Worm (Caenorhabditis elegans) whole organism, L4 larva: ENCODE results near the gene tnt-3.

Source experiments
- D1046.2 ChIP-seq: fragments of 200-800 bp; sonication (Bioruptor generic); IDR thresholded peaks from 2 replicates; pipeline ENCODE4 v1.3.6; 2022; ENCODE audit warnings: missing genetic modification characterization, missing compliant biosample characterization
- F26F4.8 ChIP-seq: fragments of 200-800 bp; sonication (Bioruptor generic); conservative IDR thresholded peaks from 2 replicates; pipeline ENCODE4 v1.3.6; 2022; ENCODE audit warnings: missing genetic modification characterization, missing compliant biosample characterization
- F37D6.2 ChIP-seq: sonication (generic microtip); optimal IDR thresholded peaks from 2 replicates; lab custom pipeline; 2016; ENCODE audit warnings: mild to moderate bottlenecking, missing genetic modification characterization, missing compliant biosample characterization
- F44E2.7 ChIP-seq: fragments of 200-800 bp; sonication (Bioruptor generic); IDR thresholded peaks from 2 replicates; pipeline ENCODE4 v2.1.2; 2022; ENCODE audit warnings: missing genetic modification characterization, missing compliant biosample characterization
- F49E8.2 ChIP-seq: sonication (generic microtip); optimal IDR thresholded peaks from 2 replicates; lab custom pipeline; 2016; ENCODE audit warnings: missing compliant biosample characterization, mild to moderate bottlenecking, missing genetic modification characterization, borderline replicate concordance
- T20F7.1 ChIP-seq: fragments of 200-800 bp; sonication (Bioruptor generic); optimal IDR thresholded peaks from 2 replicates; lab custom pipeline; 2018; ENCODE audit warnings: mild to moderate bottlenecking, missing genetic modification characterization, missing compliant biosample characterization
- T26A8.4 ChIP-seq: fragments of 200-800 bp; sonication (Bioruptor generic); IDR thresholded peaks from 2 replicates; pipeline ENCODE4 v1.3.6; 2022; ENCODE audit warnings: missing genetic modification characterization, missing compliant biosample characterization
- Y75B8A.6 ChIP-seq: fragments of 200-800 bp; sonication (Bioruptor generic); IDR thresholded peaks from 2 replicates; pipeline ENCODE4 v1.3.6; 2022; ENCODE audit warnings: missing genetic modification reagents, missing genetic modification characterization, missing compliant biosample characterization
- ZK546.5 ChIP-seq, 2 experiments: sonication (generic microtip); optimal IDR thresholded peaks; 2 replicates each; lab custom pipeline; 2017; ENCODE audit warnings: missing biosample characterization in 2 of 2, missing genetic modification characterization in 2 of 2
- ceh-28 ChIP-seq: fragments of 150-350 bp; optimal IDR thresholded peaks from 2 replicates; lab custom pipeline; 2014; ENCODE audit warnings: missing biosample characterization, missing genetic modification reagents, missing genetic modification characterization
- ceh-62 ChIP-seq: sonication (generic microtip); optimal IDR thresholded peaks from 2 replicates; lab custom pipeline; 2017; ENCODE audit warnings: missing biosample characterization, missing genetic modification characterization
- cey-2 ChIP-seq: sonication (generic microtip); optimal IDR thresholded peaks from 3 replicates; lab custom pipeline; 2017; ENCODE audit warnings: missing genetic modification characterization, mild to moderate bottlenecking, missing compliant biosample characterization, antibody characterized with exemption, borderline replicate concordance; ENCODE audit not compliant: insufficient read depth
- ctbp-1 ChIP-seq: fragments of 200-800 bp; sonication (Bioruptor generic); IDR thresholded peaks from 2 replicates; pipeline ENCODE4 v1.3.6; 2022; ENCODE audit warnings: missing genetic modification reagents, missing genetic modification characterization, missing compliant biosample characterization
- daf-12 ChIP-seq: fragments of 150-350 bp; optimal IDR thresholded peaks from 2 replicates; lab custom pipeline; 2014; ENCODE audit warnings: missing biosample characterization, missing genetic modification reagents, missing genetic modification characterization
- daf-16 ChIP-seq, 3 experiments: sonication (generic microtip); optimal IDR thresholded peaks; 2 replicates each; lab custom pipeline; 2016 to 2017; ENCODE audit warnings: missing genetic modification characterization in 3 of 3, missing genetic modification reagents in 3 of 3, mild to moderate bottlenecking in 2 of 3, missing compliant biosample characterization in 2 of 3, missing biosample characterization in 1 of 3, moderate library complexity in 1 of 3
- daf-8 ChIP-seq: fragments of 200-800 bp; sonication (Bioruptor generic); IDR thresholded peaks from 2 replicates; pipeline ENCODE4 v1.3.6; 2022; ENCODE audit warnings: missing genetic modification characterization, missing compliant biosample characterization
- dmd-6 ChIP-seq: fragments of 200-800 bp; sonication (Bioruptor generic); IDR thresholded peaks from 2 replicates; pipeline ENCODE4 v1.3.6; 2022; ENCODE audit warnings: missing genetic modification reagents, missing genetic modification characterization, missing compliant biosample characterization
- dmd-8 ChIP-seq: fragments of 200-800 bp; sonication (Bioruptor generic); IDR thresholded peaks from 2 replicates; pipeline ENCODE4 v1.3.6; 2022; ENCODE audit warnings: missing genetic modification characterization, missing compliant biosample characterization
- duxl-1 ChIP-seq: sonication (generic microtip); optimal IDR thresholded peaks from 2 replicates; lab custom pipeline; 2016; ENCODE audit warnings: mild to moderate bottlenecking, missing genetic modification characterization, moderate library complexity, missing compliant biosample characterization; ENCODE audit not compliant: poor library complexity
- dve-1 ChIP-seq: sonication (generic microtip); optimal IDR thresholded peaks from 2 replicates; lab custom pipeline; 2017; ENCODE audit warnings: antibody characterized with exemption, mild to moderate bottlenecking, missing genetic modification characterization, missing compliant biosample characterization; ENCODE audit not compliant: insufficient read depth
- egl-43 ChIP-seq: fragments of 200-800 bp; sonication (Bioruptor generic); IDR thresholded peaks from 2 replicates; pipeline ENCODE4 v1.3.6; 2022; ENCODE audit warnings: missing genetic modification reagents, missing genetic modification characterization, missing compliant biosample characterization
- fkh-10 ChIP-seq: fragments of 150-350 bp; optimal IDR thresholded peaks from 2 replicates; lab custom pipeline; 2014; ENCODE audit warnings: missing biosample characterization, missing genetic modification reagents, missing genetic modification characterization
- hif-1 ChIP-seq, 2 experiments: sonication (generic microtip); optimal IDR thresholded peaks; 2 replicates each; lab custom pipeline; 2016 to 2017; ENCODE audit warnings: missing compliant biosample characterization in 2 of 2, missing genetic modification characterization in 2 of 2, missing genetic modification reagents in 2 of 2, missing genotype in 2 of 2, mild to moderate bottlenecking in 1 of 2
- hlh-30 ChIP-seq: sonication (generic microtip); optimal IDR thresholded peaks from 2 replicates; lab custom pipeline; 2017; ENCODE audit warnings: antibody characterized with exemption, mild to moderate bottlenecking, missing genetic modification characterization, missing compliant biosample characterization; ENCODE audit not compliant: insufficient read depth
- hmg-1.1 ChIP-seq: fragments of 200-800 bp; sonication (Bioruptor generic); IDR thresholded peaks from 2 replicates; pipeline ENCODE4 v1.3.6; 2022; ENCODE audit warnings: missing genetic modification reagents, missing genetic modification characterization, missing compliant biosample characterization
- lin-15B ChIP-seq: fragments of 150-350 bp; sonication (generic microtip); optimal IDR thresholded peaks from 3 replicates; lab custom pipeline; 2014; ENCODE audit warnings: missing biosample characterization, missing genetic modification characterization
- lin-39 ChIP-seq: fragments of 150-350 bp; optimal IDR thresholded peaks from 2 replicates; lab custom pipeline; 2014; ENCODE audit warnings: missing biosample characterization, missing genetic modification reagents, missing genetic modification characterization
- lir-3 ChIP-seq: sonication (generic microtip); optimal IDR thresholded peaks from 2 replicates; lab custom pipeline; 2016; ENCODE audit warnings: mild to moderate bottlenecking, missing genetic modification characterization, missing compliant biosample characterization
- mdt-29 ChIP-seq: fragments of 200-800 bp; sonication (Bioruptor generic); IDR thresholded peaks from 2 replicates; pipeline ENCODE4 v1.3.6; 2022; ENCODE audit warnings: missing genetic modification reagents, missing genetic modification characterization, missing compliant biosample characterization
- mes-2 ChIP-seq: sonication (generic microtip); optimal IDR thresholded peaks from 2 replicates; lab custom pipeline; 2016; ENCODE audit warnings: missing genotype, mild to moderate bottlenecking, missing genetic modification characterization, missing compliant biosample characterization; ENCODE audit not compliant: poor library complexity, severe bottlenecking
- mxl-2 ChIP-seq: fragments of 200-800 bp; sonication (Bioruptor generic); conservative IDR thresholded peaks from 2 replicates; pipeline ENCODE4 v1.3.6; 2022; ENCODE audit warnings: missing genetic modification reagents, missing genetic modification characterization, missing compliant biosample characterization
- nhr-25 ChIP-seq: sonication (generic microtip); optimal IDR thresholded peaks from 2 replicates; lab custom pipeline; 2017; ENCODE audit warnings: missing genetic modification characterization, mild to moderate bottlenecking, missing compliant biosample characterization, antibody characterized with exemption, moderate library complexity, borderline replicate concordance; ENCODE audit not compliant: insufficient read depth
- nhr-41 ChIP-seq: fragments of 200-800 bp; sonication (Bioruptor generic); IDR thresholded peaks from 2 replicates; pipeline ENCODE4 v1.3.6; 2022; ENCODE audit warnings: missing genetic modification reagents, missing genetic modification characterization, missing compliant biosample characterization
- nhr-48 ChIP-seq: sonication (generic microtip); optimal IDR thresholded peaks from 2 replicates; lab custom pipeline; 2016; ENCODE audit warnings: mild to moderate bottlenecking, missing genetic modification characterization, missing compliant biosample characterization
- nhr-76 ChIP-seq: fragments of 150-350 bp; optimal IDR thresholded peaks from 2 replicates; lab custom pipeline; 2014; ENCODE audit warnings: missing biosample characterization, missing genetic modification characterization
- pha-4 ChIP-seq, 2 experiments: fragments of 150-350 bp in 1 of 2; fragments of 200-800 bp in 1 of 2; sonication (Bioruptor generic) in 1 of 2; IDR thresholded peaks in 1 of 2; optimal IDR thresholded peaks in 1 of 2; 2 replicates each; pipeline versions ENCODE4 v1.3.6 to Lab custom; 2014 to 2022; ENCODE audit warnings: missing genetic modification characterization in 2 of 2, missing genetic modification reagents in 2 of 2, missing biosample characterization in 1 of 2, missing compliant biosample characterization in 1 of 2
- php-3 ChIP-seq: fragments of 200-800 bp; sonication (Bioruptor generic); IDR thresholded peaks from 2 replicates; pipeline ENCODE4 v1.3.6; 2022; ENCODE audit warnings: missing genetic modification reagents, missing genetic modification characterization, missing compliant biosample characterization
- rbr-2 ChIP-seq: sonication (generic microtip); optimal IDR thresholded peaks from 2 replicates; lab custom pipeline; 2016; ENCODE audit warnings: missing genotype, missing genetic modification characterization, missing compliant biosample characterization
- sdz-12 ChIP-seq: fragments of 200-800 bp; sonication (Bioruptor generic); optimal IDR thresholded peaks from 2 replicates; lab custom pipeline; 2018; ENCODE audit warnings: mild to moderate bottlenecking, missing genetic modification characterization, missing compliant biosample characterization
- set-16 ChIP-seq: fragments of 200-800 bp; sonication (Bioruptor generic); IDR thresholded peaks from 2 replicates; pipeline ENCODE4 v1.3.6; 2022; ENCODE audit warnings: missing genetic modification reagents, missing genetic modification characterization, missing compliant biosample characterization
- spr-3 ChIP-seq: fragments of 200-800 bp; sonication (Bioruptor generic); optimal IDR thresholded peaks from 2 replicates; lab custom pipeline; 2018; ENCODE audit warnings: mild to moderate bottlenecking, missing genetic modification characterization, missing compliant biosample characterization
- tra-1 ChIP-seq: fragments of 200-800 bp; sonication (Bioruptor generic); IDR thresholded peaks from 2 replicates; pipeline ENCODE4 v1.3.6; 2022; ENCODE audit warnings: missing genetic modification reagents, missing genetic modification characterization, missing compliant biosample characterization
- vab-7 ChIP-seq: fragments of 200-800 bp; sonication (Bioruptor generic); IDR thresholded peaks from 2 replicates; pipeline ENCODE4 v1.3.6; 2022; ENCODE audit warnings: missing genetic modification reagents, missing genetic modification characterization, missing compliant biosample characterization
- zfp-2 ChIP-seq: sonication (generic microtip); optimal IDR thresholded peaks from 2 replicates; lab custom pipeline; 2016; ENCODE audit warnings: mild to moderate bottlenecking, missing genetic modification characterization, missing compliant biosample characterization
- zfp-3 ChIP-seq: fragments of 200-800 bp; sonication (Bioruptor generic); conservative IDR thresholded peaks from 2 replicates; pipeline ENCODE4 v1.3.6; 2022; ENCODE audit warnings: missing genetic modification reagents, missing genetic modification characterization, missing compliant biosample characterization
- ztf-11 ChIP-seq: fragments of 150-350 bp; optimal IDR thresholded peaks from 2 replicates; lab custom pipeline; 2014; ENCODE audit warnings: missing biosample characterization, missing genetic modification characterization

The tnt-3 gene

ce11 chrX:7952226-7953062, 7.5 kb upstream of the tnt-3 start (continued):
- no peak for TF ChIP-seq ztf-11 (tag; lab: Kevin White, UChicago)
- TF ChIP-seq hlh-30 (tag; lab: Kevin White, UChicago) = peak; percentile 78
- TF ChIP-seq ZK546.5 (tag; optimal IDR thresholded peaks at IDR 0.05; lab: Kevin White, UChicago) = no peak
- TF ChIP-seq tra-1 = no peak; the same call in 1 of the 2 replicates
- TF ChIP-seq T26A8.4 (GFP tag; lab: Robert Waterston, UW) = 0 out of 2 replicates have a peak, but pooled peaks have one; percentile 40
- TF ChIP-seq F49E8.2 (tag; lab: Kevin White, UChicago) = no peak
- peak; percentile 9; the same call in 1 of the 2 replicates for TF ChIP-seq hmg-1.1 (GFP tag; lab: Robert Waterston, UW)
- no peak for TF ChIP-seq F37D6.2
- no peak for TF ChIP-seq fkh-10
- no peak for TF ChIP-seq ctbp-1 (GFP tag; lab: Robert Waterston, UW)
- TF ChIP-seq D1046.2 (GFP tag; lab: Robert Waterston, UW) = no peak
- TF ChIP-seq rbr-2 (tag; lab: Kevin White, UChicago) = no peak
- TF ChIP-seq F44E2.7 = no peak
- no peak for TF ChIP-seq lir-3 (tag; lab: Kevin White, UChicago)
- no peak for TF ChIP-seq mxl-2
- TF ChIP-seq set-16 = no peak
- no peak for TF ChIP-seq spr-3 (GFP tag; lab: Kevin White, UChicago)
- no peak for TF ChIP-seq F26F4.8 (GFP tag; lab: Robert Waterston, UW)
- TF ChIP-seq lin-15B (tag; lab: Kevin White, UChicago) = no peak
- TF ChIP-seq zfp-3 = no peak
- TF ChIP-seq dmd-8 (GFP tag; lab: Robert Waterston, UW) = no peak
- peak in 1 of 2 experiments; percentile 89 for TF ChIP-seq hif-1 (tag; optimal IDR thresholded peaks at IDR 0.05; lab: Kevin White, UChicago)
- peak; percentile 59; the same call in 1 of the 2 replicates for TF ChIP-seq php-3
- no peak for TF ChIP-seq ceh-28
- no peak for TF ChIP-seq nhr-76 (tag; lab: Kevin White, UChicago)
- TF ChIP-seq vab-7 (GFP tag; lab: Robert Waterston, UW) = no peak
- peak; percentile 75 for TF ChIP-seq dve-1 (tag; lab: Kevin White, UChicago)
- TF ChIP-seq T20F7.1 = no peak
- no peak for TF ChIP-seq cey-2 (tag; lab: Kevin White, UChicago)
- no peak for TF ChIP-seq zfp-2 (tag; lab: Kevin White, UChicago)
- no peak for TF ChIP-seq duxl-1 (tag; lab: Kevin White, UChicago)
- no peak for TF ChIP-seq daf-8
- no peak for TF ChIP-seq nhr-41
- TF ChIP-seq ceh-62 (tag; lab: Kevin White, UChicago) = no peak
- peak; percentile 55 for TF ChIP-seq nhr-48 (tag; lab: Kevin White, UChicago)
- no peak for TF ChIP-seq egl-43 (GFP tag; lab: Robert Waterston, UW)
- TF ChIP-seq daf-16 (GFP tag; optimal IDR thresholded peaks at IDR 0.05; lab: Kevin White, UChicago) = peak in 1 of 2 experiments; percentile 66
- TF ChIP-seq daf-16 (tag; optimal IDR thresholded peaks at IDR 0.05; lab: Kevin White, UChicago) = peak; percentile 96
- no peak for TF ChIP-seq Y75B8A.6 (GFP tag; lab: Robert Waterston, UW)
- no peak for TF ChIP-seq pha-4 (GFP tag; IDR thresholded peaks at IDR 0.05; lab: Robert Waterston, UW)
- TF ChIP-seq pha-4 (tag; optimal IDR thresholded peaks at IDR 0.05; lab: Kevin White, UChicago) = no peak
- TF ChIP-seq dmd-6 (GFP tag; lab: Robert Waterston, UW) = peak; percentile 80
- no peak for TF ChIP-seq sdz-12 (GFP tag; lab: Kevin White, UChicago)
- TF ChIP-seq mes-2 (tag; lab: Kevin White, UChicago) = no peak
- no peak for TF ChIP-seq lin-39 (tag; lab: Kevin White, UChicago)
- no peak for TF ChIP-seq nhr-25
- peak; percentile 56; the same call in 1 of the 2 replicates for TF ChIP-seq mdt-29 (GFP tag; lab: Robert Waterston, UW)
- TF ChIP-seq daf-12 (tag; lab: Kevin White, UChicago) = no peak
